Fruit fly (Drosophila melanogaster): ENCODE measurements around the gene CG43077.

CG43077 gene

dm6 chrX:17068423-17068822, at the start of gene CG43077:
TSS of gene CG43077 (minus strand) at chrX:17068523.
- TF ChIP-seq CG10348 (GFP tag; IDR thresholded peaks at IDR 0.05) (no peak), D1 (tag; optimal IDR thresholded peaks at IDR 0.05) (no peak), fd96Ca (GFP tag; IDR thresholded peaks at IDR 0.05) (no peak), CG32121 (GFP tag; IDR thresholded peaks at IDR 0.05) (no peak), Snoo (tag; optimal IDR thresholded peaks at IDR 0.05) (no peak), EcR (GFP tag; optimal IDR thresholded peaks at IDR 0.05) (no peak), CG14655 (GFP tag; optimal IDR thresholded peaks at IDR 0.05) (no peak), gl (tag; optimal IDR thresholded peaks at IDR 0.05) (no peak), rn (GFP tag; IDR thresholded peaks at IDR 0.05) (no peak), CG12605 (GFP tag; IDR thresholded peaks at IDR 0.05) (no peak), CG34367 (tag; optimal IDR thresholded peaks at IDR 0.05) (no peak), Pif1A (GFP tag; optimal IDR thresholded peaks at IDR 0.05) (no peak), CG13204 (GFP tag; optimal IDR thresholded peaks at IDR 0.05) (no peak), CG9948 (tag; optimal IDR thresholded peaks at IDR 0.05) (no peak), Pif1B (GFP tag; optimal IDR thresholded peaks at IDR 0.05) (no peak), CG4496 (GFP tag; IDR thresholded peaks at IDR 0.05) (no peak), CG8159 (tag; optimal IDR thresholded peaks at IDR 0.05) (no peak)

- TF ChIP-seq CG13204 (GFP tag; optimal IDR thresholded peaks at IDR 0.05) (no peak), Ets98B (GFP tag; IDR thresholded peaks at IDR 0.05) (peak; percentile 53; the same call in 1 of the 2 replicates), Pif1B (GFP tag; optimal IDR thresholded peaks at IDR 0.05) (peak; percentile 70), CG8159 (tag; optimal IDR thresholded peaks at IDR 0.05) (peak; percentile 62), CG32121 (GFP tag; IDR thresholded peaks at IDR 0.05) (peak; percentile 59), EcR (GFP tag; optimal IDR thresholded peaks at IDR 0.05) (no peak), CG17806 (tag; optimal IDR thresholded peaks at IDR 0.05) (peak; percentile 42), CG8301 (tag; optimal IDR thresholded peaks at IDR 0.05) (peak; percentile 34), CG4496 (GFP tag; IDR thresholded peaks at IDR 0.05) (peak; percentile 59; the same call in 1 of the 3 replicates), CG15710 (tag; optimal IDR thresholded peaks at IDR 0.05) (peak; percentile 68), CG14655 (GFP tag; optimal IDR thresholded peaks at IDR 0.05) (peak; percentile 62), CG34367 (tag; optimal IDR thresholded peaks at IDR 0.05) (peak; percentile 63), fd96Ca (GFP tag; IDR thresholded peaks at IDR 0.05) (peak; percentile 47; the same call in 1 of the 3 replicates), D1 (tag; optimal IDR thresholded peaks at IDR 0.05) (no peak), Pif1A (GFP tag; optimal IDR thresholded peaks at IDR 0.05) (peak; percentile 8), Snoo (tag; optimal IDR thresholded peaks at IDR 0.05) (peak; percentile 68), gl (tag; optimal IDR thresholded peaks at IDR 0.05) (no peak), CG12605 (GFP tag; IDR thresholded peaks at IDR 0.05) (no peak), CG9948 (tag; optimal IDR thresholded peaks at IDR 0.05) (peak; percentile 70), CG10348 (GFP tag; IDR thresholded peaks at IDR 0.05) (no peak), rn (GFP tag; IDR thresholded peaks at IDR 0.05) (no peak)
These were observed 45.0 kb upstream of the CG43077 start for dm6 chrX:17113324-17113723.

dm6 chrX:17111958-17112953, 43.9 kb upstream of the CG43077 start:
- peak; percentile 32 for TF ChIP-seq CG15710 (tag; optimal IDR thresholded peaks at IDR 0.05)
- TF ChIP-seq Pif1A (GFP tag; optimal IDR thresholded peaks at IDR 0.05), result no peak
- peak; percentile 21 for TF ChIP-seq CG17806 (tag; optimal IDR thresholded peaks at IDR 0.05)
- TF ChIP-seq Snoo (tag; optimal IDR thresholded peaks at IDR 0.05), result no peak
- TF ChIP-seq Pif1B (GFP tag; optimal IDR thresholded peaks at IDR 0.05), result no peak
- no peak for TF ChIP-seq fd96Ca (GFP tag; IDR thresholded peaks at IDR 0.05)
- peak; percentile 10 for TF ChIP-seq CG34367 (tag; optimal IDR thresholded peaks at IDR 0.05)
- peak; percentile 46 for TF ChIP-seq CG8301 (tag; optimal IDR thresholded peaks at IDR 0.05)
- no peak for TF ChIP-seq gl (tag; optimal IDR thresholded peaks at IDR 0.05)
- no peak for TF ChIP-seq CG10348 (GFP tag; IDR thresholded peaks at IDR 0.05)
- no peak for TF ChIP-seq Ets98B (GFP tag; IDR thresholded peaks at IDR 0.05)
- TF ChIP-seq rn (GFP tag; IDR thresholded peaks at IDR 0.05), result no peak
- TF ChIP-seq CG9948 (tag; optimal IDR thresholded peaks at IDR 0.05), result peak; percentile 33
- TF ChIP-seq CG4496 (GFP tag; IDR thresholded peaks at IDR 0.05), result peak; percentile 39; the same call in 1 of the 3 replicates
- TF ChIP-seq CG12605 (GFP tag; IDR thresholded peaks at IDR 0.05), result no peak
- TF ChIP-seq CG14655 (GFP tag; optimal IDR thresholded peaks at IDR 0.05), result peak; percentile 78
- TF ChIP-seq CG32121 (GFP tag; IDR thresholded peaks at IDR 0.05), result no peak
- TF ChIP-seq D1 (tag; optimal IDR thresholded peaks at IDR 0.05), result no peak
- TF ChIP-seq EcR (GFP tag; optimal IDR thresholded peaks at IDR 0.05), result peak; percentile 93
- no peak for TF ChIP-seq CG13204 (GFP tag; optimal IDR thresholded peaks at IDR 0.05)
- peak; percentile 52 for TF ChIP-seq CG8159 (tag; optimal IDR thresholded peaks at IDR 0.05)

- no peak for TF ChIP-seq D1 (tag; optimal IDR thresholded peaks at IDR 0.05)
- peak; percentile 59; the same call in 2 of the 3 replicates for TF ChIP-seq CG4496 (GFP tag; IDR thresholded peaks at IDR 0.05)
- peak; percentile 13 for TF ChIP-seq Pif1A (GFP tag; optimal IDR thresholded peaks at IDR 0.05)
- TF ChIP-seq CG8301 (tag; optimal IDR thresholded peaks at IDR 0.05), result peak; percentile 34
- peak; percentile 63 for TF ChIP-seq CG14655 (GFP tag; optimal IDR thresholded peaks at IDR 0.05)
- no peak for TF ChIP-seq CG10348 (GFP tag; IDR thresholded peaks at IDR 0.05)
- peak; percentile 31 for TF ChIP-seq Pif1B (GFP tag; optimal IDR thresholded peaks at IDR 0.05)
- TF ChIP-seq gl (tag; optimal IDR thresholded peaks at IDR 0.05), result no peak
- peak; percentile 9; the same call in 1 of the 2 replicates for TF ChIP-seq CG32121 (GFP tag; IDR thresholded peaks at IDR 0.05)
- peak; percentile 16 for TF ChIP-seq CG9948 (tag; optimal IDR thresholded peaks at IDR 0.05)
These were observed 43.0 kb upstream of the CG43077 start for dm6 chrX:17111274-17111673.
